Worm (Caenorhabditis elegans): ENCODE measurements around the gene lips-9.

ce11 chrII:12901025-12901424 lies 34.1 kb downstream of the lips-9 start, which contains the start of gene clec-65:
- no peak for TF ChIP-seq nhr-23 (tag; optimal IDR thresholded peaks at IDR 0.05)
- TF ChIP-seq sem-4 (tag; optimal IDR thresholded peaks at IDR 0.05) = no peak
- TF ChIP-seq ztf-1 (GFP tag; conservative IDR thresholded peaks at IDR 0.05) = no peak
- TF ChIP-seq unc-62 (GFP tag; optimal IDR thresholded peaks at IDR 0.05) = no peak
- TF ChIP-seq mbf-1 (tag; optimal IDR thresholded peaks at IDR 0.05) = no peak
- TF ChIP-seq unc-39 (tag; optimal IDR thresholded peaks at IDR 0.05) = no peak
- TF ChIP-seq elt-3 (tag; optimal IDR thresholded peaks at IDR 0.05) = no peak
- TF ChIP-seq nhr-25 (tag; optimal IDR thresholded peaks at IDR 0.05) = no peak

All from whole organism, L2 larva.